Worm (Caenorhabditis elegans): ENCODE results near the gene F45H10.2.

DNA sequence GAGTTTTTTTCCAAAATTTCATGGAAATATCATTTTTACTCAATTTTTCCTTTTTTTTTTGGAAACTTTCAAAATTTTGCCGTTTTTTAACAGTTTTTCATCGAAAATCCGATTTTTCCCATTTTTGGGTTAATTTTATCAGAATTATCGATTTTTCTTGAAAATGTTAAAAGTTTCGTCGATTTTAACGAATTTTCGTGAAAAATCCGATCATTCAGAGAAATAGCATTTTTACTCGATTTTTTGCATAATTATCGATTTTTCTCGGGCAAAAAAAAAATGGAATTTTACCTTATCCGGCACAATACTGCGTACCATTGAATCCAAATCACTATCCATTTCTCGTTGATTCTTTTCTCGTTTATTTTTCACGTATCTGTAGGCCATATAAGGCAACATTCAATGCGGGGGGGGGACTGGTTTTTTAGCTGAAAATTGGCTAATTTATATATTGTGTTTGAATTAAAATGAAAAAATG is 45.6 kb downstream of the F45H10.2 start, which contains the start of gene tbc-14:
- TF ChIP-seq pha-2 (tag; optimal IDR thresholded peaks at IDR 0.05) (no peak), ama-1 (optimal IDR thresholded peaks at IDR 0.05) (no peak), eyg-1 (tag; optimal IDR thresholded peaks at IDR 0.05) (no peak), ceh-9 (tag; optimal IDR thresholded peaks at IDR 0.05) (no peak), hlh-30 (tag; optimal IDR thresholded peaks at IDR 0.05; ENCODE audit: insufficient read depth) (no peak)
